Worm (Caenorhabditis elegans): ENCODE measurements around the gene str-81.
A peak's percentile ranks its signal among the peaks of the same experiment; 100 is the strongest.
"Not testable (repeated sequence)": the region's sequence is repeated elsewhere in the genome, so short reads cannot be mapped to it uniquely, and the experiment has no call there.

str-81 gene

DNA sequence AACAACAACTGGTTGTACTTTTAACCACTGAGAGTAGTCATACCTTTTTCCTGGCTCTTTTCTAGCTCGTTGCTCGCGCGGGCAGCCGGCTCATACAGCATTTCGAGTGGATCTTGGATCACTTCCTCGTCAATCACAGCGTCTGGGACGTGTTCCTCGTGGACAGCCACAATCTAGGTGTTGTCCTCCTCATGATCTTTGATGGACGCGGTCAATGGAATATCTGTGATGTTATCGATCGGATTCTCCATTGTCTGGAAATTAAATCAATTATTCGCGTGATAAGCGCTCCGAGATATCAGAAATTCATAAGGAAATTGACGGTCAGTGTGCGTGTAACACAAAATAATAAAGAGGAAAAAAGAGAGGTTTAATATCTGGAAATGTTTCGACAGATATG is 29.0 kb upstream of the str-81 start, which contains the start of gene F21D9.8:
Gene F21D9.8, minus strand, starts transcription at position 101 of the 400 bp plus-strand sequence.
- TF ChIP-seq ets-4 (GFP tag; optimal IDR thresholded peaks at IDR 0.05) (no peak), F52B5.7 (tag; optimal IDR thresholded peaks at IDR 0.05) (no peak), T26A5.8 (tag; optimal IDR thresholded peaks at IDR 0.05) (no peak)

DNA sequence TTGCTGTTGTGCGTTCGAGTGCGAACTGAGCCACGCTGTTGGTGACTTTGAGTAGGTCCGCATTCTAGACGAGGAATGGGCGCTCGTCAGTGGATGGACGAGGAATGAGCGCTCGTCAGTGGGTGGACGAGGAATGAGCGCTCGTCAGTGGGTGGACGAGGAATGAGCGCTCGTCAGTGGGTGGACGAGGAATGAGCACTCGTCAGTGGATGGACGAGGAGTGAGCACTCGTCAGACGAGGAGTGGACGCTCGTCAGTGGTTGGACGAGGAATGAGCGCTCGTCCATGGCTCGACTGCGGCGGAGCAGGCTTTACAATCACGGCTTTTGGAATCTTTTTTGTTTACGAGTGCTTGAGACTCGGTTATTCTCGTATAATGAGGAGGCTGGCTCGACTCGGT is 27.6 kb upstream of the str-81 start:
- TF ChIP-seq akir-1 (GFP tag; optimal IDR thresholded peaks at IDR 0.05) (no peak), mcd-1 (GFP tag; IDR thresholded peaks at IDR 0.05) (no peak), attf-6 (GFP tag; IDR thresholded peaks at IDR 0.05) (no peak), madf-8 (GFP tag; conservative IDR thresholded peaks at IDR 0.05) (no peak), hrde-1 (tag; optimal IDR thresholded peaks at IDR 0.05; ENCODE audit: borderline replicate concordance) (no peak), ceh-79 (tag; optimal IDR thresholded peaks at IDR 0.05) (no peak), egl-44 (GFP tag; IDR thresholded peaks at IDR 0.05) (no peak), lag-1 (GFP tag; IDR thresholded peaks at IDR 0.05) (no peak), egrh-3 (GFP tag; IDR thresholded peaks at IDR 0.05) (peak; percentile 23; the same call in 1 of the 2 replicates), nhr-120 (GFP tag; IDR thresholded peaks at IDR 0.05) (no peak), zfh-2 (GFP tag; conservative IDR thresholded peaks at IDR 0.05) (peak; percentile 63; the same call in 1 of the 2 replicates), hlh-12 (tag; optimal IDR thresholded peaks at IDR 0.05) (no peak), attf-3 (GFP tag; conservative IDR thresholded peaks at IDR 0.05) (no peak)

DNA sequence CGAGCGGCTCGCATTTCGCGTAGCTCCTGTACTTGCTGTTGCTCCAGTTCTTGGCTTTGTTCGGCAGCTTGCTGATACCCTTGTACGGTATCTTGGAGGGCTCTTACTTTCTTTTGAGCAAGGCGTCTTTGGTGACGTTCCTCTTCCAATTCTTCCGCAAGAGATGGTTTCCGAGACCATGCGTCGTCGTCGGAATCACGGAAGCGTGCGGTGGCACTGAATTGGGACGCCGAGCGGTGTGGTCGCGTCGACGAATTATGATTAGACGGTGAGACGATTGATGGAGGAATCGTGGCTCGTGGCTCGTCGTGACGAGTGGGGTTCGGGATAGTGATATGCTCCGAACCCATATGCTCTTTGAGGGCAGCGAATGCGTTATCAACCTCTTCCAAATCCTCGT is 25.5 kb upstream of the str-81 start:
- TF ChIP-seq nfyb-1 (GFP tag; IDR thresholded peaks at IDR 0.05) (no peak), nhr-120 (GFP tag; IDR thresholded peaks at IDR 0.05) (0 out of 2 replicates have a peak, but pooled peaks have one; percentile 58)

DNA sequence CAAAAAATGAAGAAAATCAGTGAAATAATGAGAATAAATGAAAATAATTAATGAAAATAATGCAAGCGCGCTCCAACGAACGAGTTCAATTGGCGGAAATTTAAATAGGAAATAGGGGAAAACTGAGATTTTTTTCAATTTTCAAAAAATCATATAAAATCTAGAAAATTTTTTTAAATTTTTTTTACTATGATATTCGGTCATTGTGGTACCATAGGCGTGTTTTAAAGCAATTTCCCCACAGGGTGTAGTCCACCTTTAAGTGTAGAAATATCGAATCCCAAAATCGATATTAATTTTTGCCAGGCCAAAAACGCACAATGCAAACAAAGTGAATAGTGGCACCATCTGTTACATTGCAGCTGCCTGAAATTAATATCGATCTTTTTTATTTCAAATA is 13.3 kb upstream of the str-81 start, which contains the start of gene F21D9.1:
Gene F21D9.1, plus strand, starts transcription at position 301 of the 400 bp plus-strand sequence.
- TF ChIP-seq madf-8 (GFP tag; conservative IDR thresholded peaks at IDR 0.05); repo-1 (tag; optimal IDR thresholded peaks at IDR 0.05); atf-7 (tag; optimal IDR thresholded peaks at IDR 0.05): not testable (repeated sequence)

DNA sequence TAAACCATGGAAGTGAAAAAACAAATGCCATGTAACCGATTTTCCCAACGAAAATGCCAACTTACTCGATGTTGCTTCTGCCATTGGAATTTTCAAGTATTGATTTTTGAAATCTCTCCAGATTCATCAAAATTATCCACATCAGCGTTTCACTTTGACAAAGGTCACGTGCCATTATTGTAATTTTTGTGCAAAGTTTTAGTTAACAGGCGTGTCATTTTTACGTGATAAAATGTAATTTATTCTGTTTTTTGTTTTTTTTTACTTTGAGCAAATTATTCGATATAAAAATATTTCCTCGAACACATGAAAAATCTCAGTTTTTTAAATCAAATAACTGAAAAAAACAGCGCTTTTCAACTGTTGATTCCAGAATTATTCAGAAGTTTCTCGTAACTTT is 11.5 kb upstream of the str-81 start, which contains the start of gene F21D9.2:
Gene F21D9.2, minus strand, starts transcription at position 101 of the 400 bp plus-strand sequence.
- TF ChIP-seq mxl-1 (tag; optimal IDR thresholded peaks at IDR 0.05) (no peak), F10E7.11 (tag; optimal IDR thresholded peaks at IDR 0.05) (no peak), egl-44 (GFP tag; IDR thresholded peaks at IDR 0.05) (no peak), somi-1 (GFP tag; optimal IDR thresholded peaks at IDR 0.05) (no peak), ccch-3 (GFP tag; optimal IDR thresholded peaks at IDR 0.05) (no peak)

DNA sequence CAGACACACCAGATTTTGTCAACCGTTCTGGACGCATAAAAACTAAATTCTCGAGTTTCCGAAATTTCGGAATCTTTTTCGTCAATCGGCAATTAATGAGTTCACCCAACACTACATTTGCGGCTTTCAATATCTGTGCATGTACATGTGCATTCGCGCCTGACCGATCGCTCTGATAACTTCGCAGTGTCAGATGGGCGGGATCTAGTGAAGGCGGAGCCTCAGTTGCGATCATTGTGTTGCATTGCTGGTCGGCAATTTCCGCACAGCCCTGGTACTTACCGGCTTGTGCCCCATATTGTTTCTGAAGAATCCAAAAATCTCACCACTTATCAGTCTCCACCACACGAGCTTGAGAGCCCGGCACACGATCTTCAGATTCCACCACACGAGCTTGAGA is 9.8 kb upstream of the str-81 start:
- TF ChIP-seq F39B2.1 (GFP tag; IDR thresholded peaks at IDR 0.05) (no peak), zim-3 (tag; optimal IDR thresholded peaks at IDR 0.05) (no peak), madf-10 (tag; optimal IDR thresholded peaks at IDR 0.05) (no peak), zfh-2 (GFP tag; conservative IDR thresholded peaks at IDR 0.05) (peak; percentile 44), madf-6 (GFP tag; IDR thresholded peaks at IDR 0.05) (no peak)

DNA sequence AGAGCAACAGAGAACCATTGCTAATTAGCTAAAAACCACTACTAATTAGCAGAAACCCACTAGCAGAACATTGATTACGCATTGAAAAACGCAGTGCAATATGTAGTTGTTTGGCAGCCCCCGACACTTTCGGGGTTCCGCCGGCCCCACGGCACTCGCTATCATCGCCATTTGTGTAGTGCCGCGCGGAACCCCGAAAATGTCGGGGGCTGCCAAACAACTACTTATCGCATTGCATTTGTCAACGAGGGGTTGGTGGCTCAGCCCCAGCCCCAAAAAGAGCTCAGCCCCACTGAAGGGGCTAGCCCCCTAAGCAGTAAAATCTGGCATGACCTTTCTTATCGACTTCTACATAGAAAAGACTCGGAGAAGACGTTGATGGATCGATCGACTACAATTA is 8.5 kb upstream of the str-81 start:
- TF ChIP-seq snpc-1.1 (tag; optimal IDR thresholded peaks at IDR 0.05; ENCODE audit: insufficient read depth) (peak; percentile 55), ZK185.1 (tag; optimal IDR thresholded peaks at IDR 0.05; ENCODE audit: poor library complexity, severe bottlenecking) (no peak), snpc-4 (GFP tag; optimal IDR thresholded peaks at IDR 0.05) (no peak), snpc-4 (tag; optimal IDR thresholded peaks at IDR 0.05) (peak in 2 of 4 experiments; percentile 67 to 81)
